Fruit fly (Drosophila melanogaster) S2 (cell line): ENCODE measurements around the gene kibra.

Experiments
- CG8478 ChIP-seq: fragments of >200 bp; optimal IDR thresholded peaks from 2 replicates; lab custom pipeline; 2018
- CTCF ChIP-seq, 2 experiments: fragments of >200 bp; optimal IDR thresholded peaks; 2 replicates each; lab custom pipeline; 2018

- TF ChIP-seq CTCF (optimal IDR thresholded peaks at IDR 0.05; lab: Kevin White, UChicago), result no peak
- no peak for TF ChIP-seq CG8478 (lab: Kevin White, UChicago)
Observed at dm6 chr3R:14744339-14745129, 20.5 kb upstream of the kibra start.
